Fruit fly (Drosophila melanogaster) whole organism: ENCODE measurements around the gene CG1544.

Experiments used
- CG8478 ChIP-seq: fragments of >200 bp; optimal IDR thresholded peaks from 2 replicates; lab custom pipeline; 2018; ENCODE audit warnings: inconsistent platforms
- pan ChIP-seq: fragments of >200 bp; optimal IDR thresholded peaks from 2 replicates; lab custom pipeline; 2017
- psq ChIP-seq: fragments of >200 bp; optimal IDR thresholded peaks from 2 replicates; lab custom pipeline; 2017

DNA sequence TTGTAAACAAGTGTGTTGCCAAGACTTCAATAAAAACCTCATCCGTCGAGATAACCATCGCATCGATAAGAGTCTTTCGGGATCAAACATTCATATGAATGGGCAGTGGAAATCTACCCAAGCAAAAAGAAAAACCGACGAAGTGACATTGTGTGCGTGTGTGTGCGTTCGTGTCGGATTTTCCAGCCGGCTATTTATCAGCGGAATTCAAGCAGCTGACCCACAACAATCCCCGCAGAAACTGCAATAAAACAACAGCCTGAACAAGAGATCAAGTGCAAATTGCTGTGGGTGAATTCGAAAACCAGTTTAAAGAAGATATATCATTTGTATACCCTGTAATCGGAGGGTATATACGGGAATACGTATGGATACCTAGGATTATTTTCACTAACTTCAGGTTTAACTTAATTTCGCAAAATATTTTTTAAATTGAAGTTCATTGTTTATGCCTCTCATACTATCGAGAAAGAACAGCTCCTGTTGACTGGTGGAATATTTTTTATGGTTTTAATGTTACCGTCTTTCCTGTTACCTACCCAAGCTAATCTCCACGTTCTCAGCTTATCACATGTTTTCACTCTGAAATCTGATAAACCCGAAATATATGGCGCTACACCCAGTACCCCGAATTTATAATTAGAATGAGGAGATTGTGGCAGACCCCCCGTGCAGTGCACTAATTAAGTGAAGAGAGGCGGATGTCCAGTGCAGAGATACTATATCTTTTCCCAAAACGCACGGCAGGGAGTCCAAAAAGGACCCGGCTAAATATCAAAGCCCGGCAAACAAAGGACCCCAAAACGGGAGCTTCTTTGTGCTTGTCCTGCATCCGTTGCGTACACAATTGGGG, 652 bp downstream of the CG1544 start:
- TF ChIP-seq psq (lab: Kevin White, UChicago) = no peak
- TF ChIP-seq pan (lab: Kevin White, UChicago) = peak; percentile 61
- no peak for TF ChIP-seq CG8478 (lab: Kevin White, UChicago)
